Worm (Caenorhabditis elegans) whole organism, L4 larva: ENCODE data around the gene nono-1.

Experiments
- F10B5.3 ChIP-seq: sonication (generic microtip); optimal IDR thresholded peaks from 2 replicates; lab custom pipeline; 2016; ENCODE audit warnings: mild to moderate bottlenecking, missing genetic modification characterization, missing compliant biosample characterization
- F37D6.2 ChIP-seq: sonication (generic microtip); optimal IDR thresholded peaks from 2 replicates; lab custom pipeline; 2016; ENCODE audit warnings: mild to moderate bottlenecking, missing genetic modification characterization, missing compliant biosample characterization
- T20F7.1 ChIP-seq: fragments of 200-800 bp; sonication (Bioruptor generic); optimal IDR thresholded peaks from 2 replicates; lab custom pipeline; 2018; ENCODE audit warnings: mild to moderate bottlenecking, missing genetic modification characterization, missing compliant biosample characterization
- T26A8.4 ChIP-seq: fragments of 200-800 bp; sonication (Bioruptor generic); IDR thresholded peaks from 2 replicates; pipeline ENCODE4 v1.3.6; 2022; ENCODE audit warnings: missing genetic modification characterization, missing compliant biosample characterization
- Y105C5A.15 ChIP-seq: fragments of 200-800 bp; sonication (Bioruptor generic); IDR thresholded peaks from 2 replicates; pipeline ENCODE4 v1.3.6; 2022; ENCODE audit warnings: missing genetic modification characterization, missing compliant biosample characterization
- Y48G9A.11 ChIP-seq: fragments of 200-800 bp; sonication (Bioruptor generic); IDR thresholded peaks from 2 replicates; pipeline ENCODE4 v1.3.6; 2022; ENCODE audit warnings: missing genetic modification reagents, missing genetic modification characterization, missing compliant biosample characterization
- aha-1 ChIP-seq: fragments of 150-350 bp; peaks from one replicate; lab custom pipeline; 2014; ENCODE audit warnings: missing biosample characterization, missing genetic modification characterization
- aly-2 ChIP-seq: sonication (generic microtip); optimal IDR thresholded peaks from 2 replicates; lab custom pipeline; 2018; ENCODE audit warnings: missing biosample characterization, missing genetic modification characterization
- ama-1 ChIP-seq: fragments of 150-350 bp; optimal IDR thresholded peaks from 2 replicates; lab custom pipeline; 2014; ENCODE audit warnings: inconsistent platforms, mixed read lengths
- attf-4 ChIP-seq: sonication (generic microtip); optimal IDR thresholded peaks from 3 replicates; lab custom pipeline; 2017; ENCODE audit warnings: missing biosample characterization, missing genetic modification characterization
- ceh-20 ChIP-seq: fragments of 200-800 bp; sonication (Bioruptor generic); IDR thresholded peaks from 2 replicates; pipeline ENCODE4 v1.3.6; 2022; ENCODE audit warnings: missing genetic modification reagents, missing genetic modification characterization, missing compliant biosample characterization
- ceh-44 ChIP-seq: fragments of 200-800 bp; sonication (Bioruptor generic); IDR thresholded peaks from 2 replicates; pipeline ENCODE4 v1.3.6; 2022; ENCODE audit warnings: missing genetic modification reagents, missing genetic modification characterization, missing compliant biosample characterization
- ceh-62 ChIP-seq: sonication (generic microtip); optimal IDR thresholded peaks from 2 replicates; lab custom pipeline; 2017; ENCODE audit warnings: missing biosample characterization, missing genetic modification characterization
- ceh-82 ChIP-seq: sonication (generic microtip); optimal IDR thresholded peaks from 2 replicates; lab custom pipeline; 2017; ENCODE audit warnings: missing biosample characterization, missing genetic modification characterization
- cey-2 ChIP-seq: sonication (generic microtip); optimal IDR thresholded peaks from 3 replicates; lab custom pipeline; 2017; ENCODE audit warnings: missing genetic modification characterization, mild to moderate bottlenecking, missing compliant biosample characterization, antibody characterized with exemption, borderline replicate concordance; ENCODE audit not compliant: insufficient read depth
- daf-16 ChIP-seq, 3 experiments: sonication (generic microtip); optimal IDR thresholded peaks; 2 replicates each; lab custom pipeline; 2016 to 2017; ENCODE audit warnings: missing genetic modification characterization in 3 of 3, missing genetic modification reagents in 3 of 3, mild to moderate bottlenecking in 2 of 3, missing compliant biosample characterization in 2 of 3, missing biosample characterization in 1 of 3, moderate library complexity in 1 of 3
- daf-19 ChIP-seq: fragments of 200-800 bp; sonication (Bioruptor generic); conservative IDR thresholded peaks from 2 replicates; pipeline ENCODE4 v1.3.6; 2022; ENCODE audit warnings: missing genetic modification characterization, missing compliant biosample characterization
- dmd-8 ChIP-seq: fragments of 200-800 bp; sonication (Bioruptor generic); IDR thresholded peaks from 2 replicates; pipeline ENCODE4 v1.3.6; 2022; ENCODE audit warnings: missing genetic modification characterization, missing compliant biosample characterization
- fos-1 ChIP-seq: fragments of 150-350 bp; optimal IDR thresholded peaks from 2 replicates; lab custom pipeline; 2014; ENCODE audit warnings: missing biosample characterization, missing genetic modification characterization
- hlh-11 ChIP-seq: fragments of 200-800 bp; sonication (Bioruptor generic); optimal IDR thresholded peaks from 2 replicates; lab custom pipeline; 2018; ENCODE audit warnings: mild to moderate bottlenecking, missing genetic modification characterization, missing compliant biosample characterization
- hlh-30 ChIP-seq: sonication (generic microtip); optimal IDR thresholded peaks from 2 replicates; lab custom pipeline; 2017; ENCODE audit warnings: antibody characterized with exemption, mild to moderate bottlenecking, missing genetic modification characterization, missing compliant biosample characterization; ENCODE audit not compliant: insufficient read depth
- jun-1 ChIP-seq: fragments of 150-350 bp; optimal IDR thresholded peaks from 2 replicates; lab custom pipeline; 2014; ENCODE audit warnings: missing biosample characterization, missing genetic modification reagents, missing genetic modification characterization
- lim-7 ChIP-seq: fragments of 200-800 bp; sonication (Bioruptor generic); IDR thresholded peaks from 2 replicates; pipeline ENCODE4 v1.3.6; 2022; ENCODE audit warnings: missing genetic modification characterization, missing compliant biosample characterization
- lin-1 ChIP-seq: fragments of 200-800 bp; sonication (Bioruptor generic); IDR thresholded peaks from 2 replicates; pipeline ENCODE4 v1.3.6; 2022; ENCODE audit warnings: missing genetic modification reagents, missing genetic modification characterization, missing compliant biosample characterization
- lin-29 ChIP-seq: fragments of 200-800 bp; sonication (Bioruptor generic); IDR thresholded peaks from 2 replicates; pipeline ENCODE4 v1.3.6; 2022; ENCODE audit warnings: missing genetic modification reagents, missing genetic modification characterization, missing compliant biosample characterization
- mdl-1 ChIP-seq, 2 experiments: fragments of 150-350 bp in 1 of 2; sonication (generic microtip) in 1 of 2; optimal IDR thresholded peaks; 2 replicates each; lab custom pipeline; 2014 to 2017; ENCODE audit warnings: missing biosample characterization in 2 of 2, missing genetic modification characterization in 2 of 2
- mep-1 ChIP-seq: fragments of 150-350 bp; sonication (generic microtip); optimal IDR thresholded peaks from 3 replicates; lab custom pipeline; 2014; ENCODE audit warnings: missing biosample characterization, missing genetic modification characterization
- nhr-10 ChIP-seq: fragments of 150-350 bp; optimal IDR thresholded peaks from 2 replicates; lab custom pipeline; 2014; ENCODE audit warnings: missing biosample characterization, missing genetic modification characterization
- nhr-111 ChIP-seq: fragments of 200-800 bp; sonication (Bioruptor generic); optimal IDR thresholded peaks from 2 replicates; lab custom pipeline; 2018; ENCODE audit warnings: mild to moderate bottlenecking, missing genetic modification characterization, missing compliant biosample characterization
- nhr-25 ChIP-seq: sonication (generic microtip); optimal IDR thresholded peaks from 2 replicates; lab custom pipeline; 2017; ENCODE audit warnings: missing genetic modification characterization, mild to moderate bottlenecking, missing compliant biosample characterization, antibody characterized with exemption, moderate library complexity, borderline replicate concordance; ENCODE audit not compliant: insufficient read depth
- nhr-42 ChIP-seq: fragments of 200-800 bp; sonication (Bioruptor generic); IDR thresholded peaks from 2 replicates; pipeline ENCODE4 v1.3.6; 2022; ENCODE audit warnings: missing genetic modification characterization, missing compliant biosample characterization
- nhr-48 ChIP-seq: sonication (generic microtip); optimal IDR thresholded peaks from 2 replicates; lab custom pipeline; 2016; ENCODE audit warnings: mild to moderate bottlenecking, missing genetic modification characterization, missing compliant biosample characterization
- nhr-76 ChIP-seq: fragments of 150-350 bp; optimal IDR thresholded peaks from 2 replicates; lab custom pipeline; 2014; ENCODE audit warnings: missing biosample characterization, missing genetic modification characterization
- nhr-77 ChIP-seq: fragments of 150-350 bp; optimal IDR thresholded peaks from 2 replicates; lab custom pipeline; 2014; ENCODE audit warnings: missing biosample characterization, missing genetic modification characterization
- pha-4 ChIP-seq, 2 experiments: fragments of 150-350 bp in 1 of 2; fragments of 200-800 bp in 1 of 2; sonication (Bioruptor generic) in 1 of 2; IDR thresholded peaks in 1 of 2; optimal IDR thresholded peaks in 1 of 2; 2 replicates each; pipeline versions ENCODE4 v1.3.6 to Lab custom; 2014 to 2022; ENCODE audit warnings: missing genetic modification characterization in 2 of 2, missing genetic modification reagents in 2 of 2, missing biosample characterization in 1 of 2, missing compliant biosample characterization in 1 of 2
- pqm-1 ChIP-seq: sonication (generic microtip); optimal IDR thresholded peaks from 2 replicates; lab custom pipeline; 2017; ENCODE audit warnings: missing biosample characterization, missing genetic modification characterization
- snpc-1.2 ChIP-seq: fragments of 200-800 bp; sonication (Bioruptor generic); IDR thresholded peaks from 2 replicates; pipeline ENCODE4 v1.3.6; 2022; ENCODE audit warnings: missing genetic modification reagents, missing genetic modification characterization, missing compliant biosample characterization
- spr-3 ChIP-seq: fragments of 200-800 bp; sonication (Bioruptor generic); optimal IDR thresholded peaks from 2 replicates; lab custom pipeline; 2018; ENCODE audit warnings: mild to moderate bottlenecking, missing genetic modification characterization, missing compliant biosample characterization
- unc-62 ChIP-seq, 3 experiments: fragments of 150-350 bp in 1 of 3; sonication (generic microtip); optimal IDR thresholded peaks in 2 of 3; peaks in 1 of 3; 1 replicate in 1 of 3; 2 replicates in 2 of 3; lab custom pipeline; 2014 to 2017; ENCODE audit warnings: missing biosample characterization in 3 of 3, missing genetic modification characterization in 3 of 3, missing genetic modification reagents in 3 of 3, missing genotype in 1 of 3
- zfp-3 ChIP-seq: fragments of 200-800 bp; sonication (Bioruptor generic); conservative IDR thresholded peaks from 2 replicates; pipeline ENCODE4 v1.3.6; 2022; ENCODE audit warnings: missing genetic modification reagents, missing genetic modification characterization, missing compliant biosample characterization

nono-1 gene

ce11 chrIII:5953041-5953912 is 4.8 kb downstream of the nono-1 start (continued):
- TF ChIP-seq nhr-111 (GFP tag; lab: Kevin White, UChicago) (no peak), hlh-30 (tag; lab: Kevin White, UChicago) (peak; percentile 27), lin-1 (GFP tag; lab: Robert Waterston, UW) (0 out of 2 replicates have a peak, but pooled peaks have one; percentile 18), mep-1 (peak; percentile 43), F37D6.2 (tag; lab: Kevin White, UChicago) (no peak), F10B5.3 (tag; lab: Kevin White, UChicago) (peak; percentile 12), T20F7.1 (GFP tag; lab: Kevin White, UChicago) (peak; percentile 12), aha-1 (tag; lab: Kevin White, UChicago) (peak; percentile 73), fos-1 (tag; lab: Kevin White, UChicago) (no peak), cey-2 (tag; lab: Kevin White, UChicago) (no peak), nhr-77 (tag; lab: Kevin White, UChicago) (peak; percentile 17), daf-19 (GFP tag; lab: Robert Waterston, UW) (no peak), ceh-20 (0 out of 2 replicates have a peak, but pooled peaks have one; percentile 10), pha-4 (GFP tag; IDR thresholded peaks at IDR 0.05; lab: Robert Waterston, UW) (peak; percentile 48), pha-4 (tag; optimal IDR thresholded peaks at IDR 0.05; lab: Kevin White, UChicago) (no peak)

ce11 chrIII:5951589-5952378 is 6.3 kb downstream of the nono-1 start:
- peak; percentile 12 for TF ChIP-seq nhr-25 (tag; lab: Kevin White, UChicago)
- TF ChIP-seq hlh-30 (tag; lab: Kevin White, UChicago), result peak; percentile 88
- 0 out of 2 replicates have a peak, but pooled peaks have one; percentile 7 for TF ChIP-seq Y105C5A.15 (GFP tag; lab: Robert Waterston, UW)
- TF ChIP-seq lim-7 (GFP tag; lab: Robert Waterston, UW), result 0 out of 2 replicates have a peak, but pooled peaks have one; percentile 31
- no peak for TF ChIP-seq Y48G9A.11
- peak; percentile 15 for TF ChIP-seq aha-1 (tag; lab: Kevin White, UChicago)
- no peak for TF ChIP-seq ceh-82 (tag; lab: Kevin White, UChicago)
- TF ChIP-seq lin-29 (GFP tag; lab: Robert Waterston, UW), result no peak
- peak; percentile 15 for TF ChIP-seq mep-1
- peak; percentile 25 for TF ChIP-seq nhr-10 (tag; lab: Kevin White, UChicago)
- peak in 1 of 2 experiments; percentile 68 for TF ChIP-seq unc-62 (GFP tag; optimal IDR thresholded peaks at IDR 0.05 in 1 of 2; lab: Kevin White, UChicago)
- no peak for TF ChIP-seq unc-62 (tag; optimal IDR thresholded peaks at IDR 0.05; lab: Kevin White, UChicago)
- TF ChIP-seq mdl-1 (tag; optimal IDR thresholded peaks at IDR 0.05; lab: Kevin White, UChicago), result peak in 1 of 2 experiments; percentile 42
- TF ChIP-seq nhr-42, result peak; percentile 28; the same call in 1 of the 2 replicates

DNA sequence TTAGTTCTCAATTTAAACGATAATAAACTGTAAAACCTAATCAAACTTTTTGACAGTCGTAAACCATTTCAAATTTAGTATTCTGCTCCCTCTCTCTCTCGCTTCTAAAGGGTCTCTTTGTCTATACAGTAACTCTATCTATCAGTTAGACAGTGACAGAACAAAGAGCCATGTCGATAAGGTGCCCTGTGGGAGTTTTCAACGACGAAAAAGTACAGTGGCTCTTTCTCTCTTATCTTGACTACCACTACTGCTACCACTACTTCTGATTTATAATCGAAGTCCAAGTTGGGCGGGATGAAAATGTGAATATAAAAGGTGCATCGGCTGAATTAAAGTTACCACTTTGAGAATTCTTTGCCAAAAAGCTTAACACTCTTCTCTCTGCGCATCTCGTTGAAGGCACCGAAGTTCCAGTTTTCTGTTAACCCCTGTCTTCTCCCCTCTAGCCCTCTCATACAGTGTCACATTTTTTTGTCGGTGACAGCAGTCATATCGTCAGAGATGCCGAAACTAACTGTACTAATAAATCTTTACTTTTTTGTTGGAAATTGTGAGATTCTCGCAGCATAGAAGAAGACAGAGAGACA is 7.2 kb downstream of the nono-1 start:
- TF ChIP-seq hlh-11 (tag; lab: Kevin White, UChicago) (peak; percentile 42), ama-1 (lab: Kevin White, UChicago) (no peak), hlh-30 (tag; lab: Kevin White, UChicago) (peak; percentile 15), dmd-8 (no peak), mdl-1 (tag; optimal IDR thresholded peaks at IDR 0.05; lab: Kevin White, UChicago) (no peak), ceh-44 (GFP tag; lab: Robert Waterston, UW) (no peak), nhr-48 (tag; lab: Kevin White, UChicago) (no peak), jun-1 (no peak), unc-62 (GFP tag; optimal IDR thresholded peaks at IDR 0.05 in 1 of 2; lab: Kevin White, UChicago) (peak in 1 of 2 experiments; percentile 93), unc-62 (tag; optimal IDR thresholded peaks at IDR 0.05; lab: Kevin White, UChicago) (no peak), T26A8.4 (GFP tag; lab: Robert Waterston, UW) (no peak), ceh-62 (tag; lab: Kevin White, UChicago) (no peak), nhr-111 (GFP tag; lab: Kevin White, UChicago) (no peak), snpc-1.2 (GFP tag; lab: Robert Waterston, UW) (no peak), lim-7 (GFP tag; lab: Robert Waterston, UW) (no peak), nhr-76 (tag; lab: Kevin White, UChicago) (no peak), attf-4 (tag; lab: Kevin White, UChicago) (no peak), pqm-1 (tag; lab: Kevin White, UChicago) (peak; percentile 12), zfp-3 (GFP tag; lab: Robert Waterston, UW) (no peak), daf-16 (GFP tag; optimal IDR thresholded peaks at IDR 0.05; lab: Kevin White, UChicago) (no peak), daf-16 (tag; optimal IDR thresholded peaks at IDR 0.05; lab: Kevin White, UChicago) (peak; percentile 55), aly-2 (no peak), fos-1 (tag; lab: Kevin White, UChicago) (no peak), spr-3 (GFP tag; lab: Kevin White, UChicago) (no peak)
